Worm (Caenorhabditis elegans) whole organism, midembryonic: Measurements from ENCODE around the gene R05A10.6.

Experiments used
- flt-1 ChIP-seq: fragments of 200-800 bp; sonication (Bioruptor generic); IDR thresholded peaks from 2 replicates; pipeline ENCODE4 v1.3.6; 2022; ENCODE audit warnings: missing genetic modification characterization, missing compliant biosample characterization
- klf-2 ChIP-seq: fragments of 200-800 bp; sonication (Bioruptor generic); conservative IDR thresholded peaks from 2 replicates; pipeline ENCODE4 v1.3.6; 2022; ENCODE audit warnings: missing genetic modification reagents, missing genetic modification characterization, missing compliant biosample characterization
- ztf-23 ChIP-seq: fragments of 200-800 bp; sonication (Bioruptor generic); IDR thresholded peaks from 2 replicates; pipeline ENCODE4 v1.3.6; 2022; ENCODE audit warnings: missing genetic modification reagents, missing genetic modification characterization, missing compliant biosample characterization
- ztf-29 ChIP-seq: fragments of 200-800 bp; sonication (Bioruptor generic); IDR thresholded peaks from 2 replicates; pipeline ENCODE4 v1.3.6; 2022; ENCODE audit warnings: missing genetic modification reagents, missing genetic modification characterization, missing compliant biosample characterization

DNA sequence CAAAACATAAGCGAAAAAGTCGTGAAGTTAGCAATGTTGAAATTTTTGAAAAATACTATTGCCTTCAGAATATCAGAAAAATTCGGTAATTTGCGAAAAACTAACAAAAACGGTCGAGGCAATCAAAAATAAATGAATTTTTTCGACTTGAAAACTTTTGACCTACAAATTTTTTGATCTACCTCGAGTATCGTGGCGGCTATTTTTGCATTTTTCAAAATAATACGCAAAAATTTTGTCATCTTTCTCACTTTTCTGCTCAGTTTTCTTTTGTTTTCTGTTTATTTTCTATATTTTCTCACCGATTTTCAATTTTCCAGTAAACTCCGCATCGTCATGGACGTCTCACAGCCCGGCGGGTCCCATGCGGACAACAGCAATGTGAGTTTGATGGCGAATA, 50.2 kb downstream of the R05A10.6 start:
- TF ChIP-seq ztf-23 (GFP tag; lab: Robert Waterston, UW): no peak
- TF ChIP-seq flt-1 (GFP tag; lab: Robert Waterston, UW): no peak
- TF ChIP-seq ztf-29 (GFP tag; lab: Robert Waterston, UW): no peak
- no peak for TF ChIP-seq klf-2 (GFP tag; lab: Robert Waterston, UW)
